Worm (Caenorhabditis elegans) whole organism, midembryonic: Measurements from ENCODE around the gene ceh-79.

Experiments used
- T22C8.4 ChIP-seq: fragments of 200-800 bp; sonication (Bioruptor generic); IDR thresholded peaks from 2 replicates; pipeline ENCODE4 v1.3.6; 2022; ENCODE audit warnings: missing genetic modification characterization, missing compliant biosample characterization
- cog-1 ChIP-seq: sonication (generic microtip); optimal IDR thresholded peaks from 2 replicates; lab custom pipeline; 2016; ENCODE audit warnings: missing genetic modification characterization, missing compliant biosample characterization
- flt-1 ChIP-seq: fragments of 200-800 bp; sonication (Bioruptor generic); IDR thresholded peaks from 2 replicates; pipeline ENCODE4 v1.3.6; 2022; ENCODE audit warnings: missing genetic modification characterization, missing compliant biosample characterization
- klf-2 ChIP-seq: fragments of 200-800 bp; sonication (Bioruptor generic); conservative IDR thresholded peaks from 2 replicates; pipeline ENCODE4 v1.3.6; 2022; ENCODE audit warnings: missing genetic modification reagents, missing genetic modification characterization, missing compliant biosample characterization
- med-1 ChIP-seq: sonication (generic microtip); optimal IDR thresholded peaks from 2 replicates; lab custom pipeline; 2017; ENCODE audit warnings: missing genetic modification characterization, mild to moderate bottlenecking, missing compliant biosample characterization, antibody characterized with exemption, missing genetic modification reagents; ENCODE audit not compliant: insufficient read depth
- ref-1 ChIP-seq: fragments of 200-800 bp; sonication (Bioruptor generic); conservative IDR thresholded peaks from 2 replicates; pipeline ENCODE4 v1.3.6; 2022; ENCODE audit warnings: missing genetic modification reagents, missing genetic modification characterization, missing compliant biosample characterization
- tab-1 ChIP-seq: fragments of 200-800 bp; sonication (Bioruptor generic); IDR thresholded peaks from 2 replicates; pipeline ENCODE4 v1.3.6; 2022; ENCODE audit warnings: missing genetic modification characterization, missing compliant biosample characterization
- ztf-23 ChIP-seq: fragments of 200-800 bp; sonication (Bioruptor generic); IDR thresholded peaks from 2 replicates; pipeline ENCODE4 v1.3.6; 2022; ENCODE audit warnings: missing genetic modification reagents, missing genetic modification characterization, missing compliant biosample characterization
- ztf-29 ChIP-seq: fragments of 200-800 bp; sonication (Bioruptor generic); IDR thresholded peaks from 2 replicates; pipeline ENCODE4 v1.3.6; 2022; ENCODE audit warnings: missing genetic modification reagents, missing genetic modification characterization, missing compliant biosample characterization

- no peak for TF ChIP-seq T22C8.4 (GFP tag; lab: Robert Waterston, UW)
- no peak for TF ChIP-seq cog-1
- no peak for TF ChIP-seq klf-2 (GFP tag; lab: Robert Waterston, UW)
- no peak for TF ChIP-seq med-1 (GFP tag; lab: Kevin White, UChicago)
- no peak for TF ChIP-seq ztf-29 (GFP tag; lab: Robert Waterston, UW)
- TF ChIP-seq flt-1 (GFP tag; lab: Robert Waterston, UW), result no peak
- no peak for TF ChIP-seq ztf-23
- TF ChIP-seq ref-1 (GFP tag; lab: Robert Waterston, UW), result no peak
- TF ChIP-seq tab-1, result no peak
Observed at ce11 chrV:13294507-13294906, 7.1 kb upstream of the ceh-79 start.
